Fruit fly (Drosophila melanogaster) whole organism, embryonic: ENCODE data around the gene Pex11c.

Source experiments
- B-H2 ChIP-seq: fragments of 200-800 bp; sonication (Bioruptor generic); optimal IDR thresholded peaks from 2 replicates; lab custom pipeline; 2018; ENCODE audit warnings: missing biosample characterization, mild to moderate bottlenecking, missing genetic modification characterization
- BEAF-32 ChIP-seq: fragments of 200-800 bp; sonication (Bioruptor generic); optimal IDR thresholded peaks from 3 replicates; lab custom pipeline; 2017; ENCODE audit warnings: missing biosample characterization, missing genetic modification characterization, mild to moderate bottlenecking, moderate library complexity, missing genetic modification reagents
- Bdp1 ChIP-seq: fragments of 200-800 bp; sonication (Bioruptor generic); optimal IDR thresholded peaks from 3 replicates; lab custom pipeline; 2016; ENCODE audit warnings: missing biosample characterization, missing genetic modification characterization
- Bgb ChIP-seq: fragments of 200-800 bp; sonication (Bioruptor generic); IDR thresholded peaks from 2 replicates; pipeline ENCODE4 v1.3.6; 2022; ENCODE audit warnings: missing biosample characterization, missing genetic modification characterization; ENCODE audit not compliant: partially characterized antibody
- CG10267 ChIP-seq: fragments of 200-800 bp; sonication (Bioruptor generic); optimal IDR thresholded peaks from 2 replicates; lab custom pipeline; 2018; ENCODE audit warnings: missing biosample characterization, mild to moderate bottlenecking, missing genetic modification characterization, moderate library complexity
- CG10274 ChIP-seq: fragments of 200-800 bp; sonication (Bioruptor generic); optimal IDR thresholded peaks from 3 replicates; lab custom pipeline; 2017; ENCODE audit warnings: missing biosample characterization, mild to moderate bottlenecking, missing genetic modification characterization
- CG10565 ChIP-seq: fragments of 200-800 bp; sonication (Bioruptor generic); optimal IDR thresholded peaks from 3 replicates; lab custom pipeline; 2016; ENCODE audit warnings: missing biosample characterization, mild to moderate bottlenecking, missing genetic modification characterization
- CG10979 ChIP-seq: fragments of 200-800 bp; sonication (Bioruptor generic); optimal IDR thresholded peaks from 2 replicates; lab custom pipeline; 2018; ENCODE audit warnings: missing biosample characterization, mild to moderate bottlenecking, missing genetic modification characterization, moderate library complexity
- CG12769 ChIP-seq: fragments of 200-800 bp; sonication (Bioruptor generic); optimal IDR thresholded peaks from 2 replicates; lab custom pipeline; 2019; ENCODE audit warnings: missing biosample characterization, mild to moderate bottlenecking, missing genetic modification characterization, moderate library complexity
- CG13296 ChIP-seq: fragments of 200-800 bp; sonication (Bioruptor generic); optimal IDR thresholded peaks from 3 replicates; lab custom pipeline; 2018; ENCODE audit warnings: missing biosample characterization, mild to moderate bottlenecking, missing genetic modification characterization
- CG14965 ChIP-seq: fragments of 200-800 bp; sonication (Bioruptor generic); optimal IDR thresholded peaks from 2 replicates; lab custom pipeline; 2016; ENCODE audit warnings: missing biosample characterization, missing genetic modification characterization, borderline replicate concordance
- CG15269 ChIP-seq: fragments of 200-800 bp; sonication (Bioruptor generic); optimal IDR thresholded peaks from 2 replicates; lab custom pipeline; 2018; ENCODE audit warnings: missing biosample characterization, mild to moderate bottlenecking, missing genetic modification characterization, moderate library complexity
- CG15514 ChIP-seq: fragments of 200-800 bp; sonication (Bioruptor generic); optimal IDR thresholded peaks from 3 replicates; lab custom pipeline; 2017; ENCODE audit warnings: missing biosample characterization, missing genetic modification characterization, mild to moderate bottlenecking, moderate library complexity, missing genetic modification reagents
- CG15601 ChIP-seq: fragments of 200-800 bp; sonication (Bioruptor generic); optimal IDR thresholded peaks from 3 replicates; lab custom pipeline; 2019; ENCODE audit warnings: missing biosample characterization, mild to moderate bottlenecking, missing genetic modification characterization, moderate library complexity
- CG18011 ChIP-seq: fragments of 200-800 bp; sonication (Bioruptor generic); optimal IDR thresholded peaks from 2 replicates; lab custom pipeline; 2017; ENCODE audit warnings: missing biosample characterization, missing genetic modification characterization, mild to moderate bottlenecking, moderate library complexity, missing genotype
- CG3847 ChIP-seq: fragments of 200-800 bp; sonication (Bioruptor generic); IDR thresholded peaks from 2 replicates; pipeline ENCODE4 v1.3.6; 2022; ENCODE audit warnings: missing biosample characterization, missing genetic modification characterization
- CG42726 ChIP-seq: fragments of 200-800 bp; sonication (Bioruptor generic); IDR thresholded peaks from 2 replicates; pipeline ENCODE4 v1.3.6; 2022; ENCODE audit warnings: missing biosample characterization, missing genetic modification characterization; ENCODE audit not compliant: partially characterized antibody
- CG43689 ChIP-seq: fragments of 200-800 bp; sonication (Bioruptor generic); IDR thresholded peaks from 2 replicates; pipeline ENCODE4 v1.3.6; 2022; ENCODE audit warnings: missing biosample characterization, missing genetic modification characterization
- CG6683 ChIP-seq: fragments of 200-800 bp; sonication (Bioruptor generic); optimal IDR thresholded peaks from 2 replicates; lab custom pipeline; 2017; ENCODE audit warnings: missing biosample characterization, mild to moderate bottlenecking, missing genetic modification characterization, missing genetic modification reagents
- CG7745 ChIP-seq: fragments of 200-800 bp; sonication (Bioruptor generic); optimal IDR thresholded peaks from 2 replicates; lab custom pipeline; 2018; ENCODE audit warnings: missing biosample characterization, mild to moderate bottlenecking, missing genetic modification characterization, moderate library complexity
- Camta ChIP-seq: fragments of 200-800 bp; sonication (Bioruptor generic); optimal IDR thresholded peaks from 2 replicates; lab custom pipeline; 2016; ENCODE audit warnings: missing biosample characterization, missing genetic modification characterization
- Dip3 ChIP-seq: fragments of 200-800 bp; sonication (Bioruptor generic); optimal IDR thresholded peaks from 3 replicates; lab custom pipeline; 2016; ENCODE audit warnings: missing biosample characterization, missing genetic modification characterization
- Lhr ChIP-seq: fragments of 200-800 bp; sonication (Bioruptor generic); optimal IDR thresholded peaks from 3 replicates; lab custom pipeline; 2017; ENCODE audit warnings: mild to moderate bottlenecking, missing biosample characterization, missing genetic modification reagents, missing genetic modification characterization
- MTF-1 ChIP-seq: fragments of 200-800 bp; sonication (Bioruptor generic); optimal IDR thresholded peaks from 2 replicates; lab custom pipeline; 2018; ENCODE audit warnings: missing biosample characterization, mild to moderate bottlenecking, missing genetic modification characterization, borderline replicate concordance
- Sox100B ChIP-seq: fragments of 200-800 bp; sonication (Bioruptor generic); optimal IDR thresholded peaks from 3 replicates; lab custom pipeline; 2018; ENCODE audit warnings: missing biosample characterization, mild to moderate bottlenecking, missing genetic modification characterization
- Trl ChIP-seq, 3 experiments: fragments of >200 bp in 2 of 3; fragments of 200-800 bp in 1 of 3; sonication (Bioruptor generic) in 1 of 3; optimal IDR thresholded peaks; 2 replicates in 1 of 3; 3 replicates in 2 of 3; lab custom pipeline; 2016 to 2017; ENCODE audit warnings: missing biosample characterization in 1 of 3, missing genetic modification characterization in 1 of 3
- ab ChIP-seq: fragments of 200-800 bp; sonication (Bioruptor generic); optimal IDR thresholded peaks from 2 replicates; lab custom pipeline; 2016; ENCODE audit warnings: missing biosample characterization, missing genetic modification characterization
- cato ChIP-seq: fragments of 200-800 bp; sonication (Bioruptor generic); optimal IDR thresholded peaks from 2 replicates; lab custom pipeline; 2016; ENCODE audit warnings: missing biosample characterization, missing genetic modification characterization, borderline replicate concordance
- chn ChIP-seq: fragments of 200-800 bp; sonication (Bioruptor generic); optimal IDR thresholded peaks from 2 replicates; lab custom pipeline; 2016; ENCODE audit warnings: missing biosample characterization, missing genetic modification characterization
- dati ChIP-seq: fragments of 200-800 bp; sonication (Bioruptor generic); IDR thresholded peaks from 2 replicates; pipeline ENCODE4 v1.3.6; 2022; ENCODE audit warnings: missing biosample characterization, missing genetic modification characterization
- disco-r ChIP-seq: fragments of 200-800 bp; sonication (Bioruptor generic); optimal IDR thresholded peaks from 2 replicates; lab custom pipeline; 2016; ENCODE audit warnings: missing biosample characterization, missing genetic modification characterization
- exex ChIP-seq: fragments of 200-800 bp; sonication (Bioruptor generic); optimal IDR thresholded peaks from 4 replicates; lab custom pipeline; 2018; ENCODE audit warnings: missing biosample characterization, mild to moderate bottlenecking, missing genetic modification characterization, moderate library complexity
- fd102C ChIP-seq: fragments of 200-800 bp; sonication (Bioruptor generic); optimal IDR thresholded peaks from 2 replicates; lab custom pipeline; 2018; ENCODE audit warnings: missing biosample characterization, mild to moderate bottlenecking, missing genetic modification characterization, moderate library complexity
- fd96Cb ChIP-seq: fragments of 200-800 bp; sonication (Bioruptor generic); optimal IDR thresholded peaks from 2 replicates; lab custom pipeline; 2018; ENCODE audit warnings: missing biosample characterization, mild to moderate bottlenecking, missing genetic modification characterization, moderate library complexity
- fru ChIP-seq: fragments of >200 bp; optimal IDR thresholded peaks from 2 replicates; lab custom pipeline; 2017
- gro ChIP-seq: fragments of 200-800 bp; sonication (Bioruptor generic); optimal IDR thresholded peaks from 2 replicates; lab custom pipeline; 2016; ENCODE audit warnings: missing biosample characterization, missing genetic modification characterization
- mirr ChIP-seq: fragments of 200-800 bp; sonication (Bioruptor generic); optimal IDR thresholded peaks from 3 replicates; lab custom pipeline; 2018; ENCODE audit warnings: missing biosample characterization, mild to moderate bottlenecking, missing genetic modification characterization
- nmo ChIP-seq: fragments of 200-800 bp; sonication (Bioruptor generic); optimal IDR thresholded peaks from 2 replicates; lab custom pipeline; 2018; ENCODE audit warnings: missing biosample characterization, mild to moderate bottlenecking, missing genetic modification characterization, moderate library complexity
- odd ChIP-seq: fragments of 200-800 bp; sonication (Bioruptor generic); optimal IDR thresholded peaks from 2 replicates; lab custom pipeline; 2017; ENCODE audit warnings: missing biosample characterization, mild to moderate bottlenecking, missing genetic modification characterization
- row ChIP-seq: fragments of 200-800 bp; sonication (Bioruptor generic); IDR thresholded peaks from 3 replicates; pipeline ENCODE4 v1.3.6; 2022; ENCODE audit warnings: missing biosample characterization, missing genetic modification characterization
- sna ChIP-seq: fragments of 200-800 bp; sonication (Bioruptor generic); IDR thresholded peaks from 2 replicates; pipeline ENCODE4 v1.3.6; 2022; ENCODE audit warnings: missing biosample characterization, missing genetic modification characterization; ENCODE audit not compliant: partially characterized antibody
- sqz ChIP-seq: fragments of 200-800 bp; sonication (Bioruptor generic); optimal IDR thresholded peaks from 3 replicates; lab custom pipeline; 2018; ENCODE audit warnings: missing biosample characterization, mild to moderate bottlenecking, missing genetic modification characterization
- twi ChIP-seq: fragments of 200-800 bp; optimal IDR thresholded peaks from 2 replicates; lab custom pipeline; 2019; ENCODE audit warnings: missing biosample characterization, mild to moderate bottlenecking, missing genetic modification characterization, moderate library complexity
- unpg ChIP-seq: fragments of 200-800 bp; sonication (Bioruptor generic); optimal IDR thresholded peaks from 3 replicates; lab custom pipeline; 2018; ENCODE audit warnings: missing biosample characterization, mild to moderate bottlenecking, missing genetic modification characterization, moderate library complexity
- vnd ChIP-seq: fragments of 200-800 bp; sonication (Bioruptor generic); IDR thresholded peaks from 3 replicates; pipeline ENCODE4 v1.3.6; 2022; ENCODE audit warnings: missing biosample characterization, missing genetic modification characterization; ENCODE audit not compliant: partially characterized antibody
- z ChIP-seq: fragments of 200-800 bp; sonication (Bioruptor generic); IDR thresholded peaks from 3 replicates; pipeline ENCODE4 v1.3.6; 2022; ENCODE audit warnings: missing biosample characterization, missing genetic modification characterization
- zen2 ChIP-seq: fragments of 200-800 bp; sonication (Bioruptor generic); IDR thresholded peaks from 3 replicates; pipeline ENCODE4 v1.3.6; 2022; ENCODE audit warnings: missing biosample characterization, missing genetic modification characterization; ENCODE audit not compliant: partially characterized antibody

Gene Pex11c

dm6 chr3R:23214603-23215433 lies 43.3 kb upstream of the Pex11c start (continued):
- TF ChIP-seq disco-r (no peak), z (GFP tag; lab: Robert Waterston, UW) (no peak), CG43689 (GFP tag; lab: Robert Waterston, UW) (no peak), CG14965 (GFP tag; lab: Kevin White, UChicago) (no peak), MTF-1 (GFP tag; lab: Kevin White, UChicago) (no peak), Sox100B (GFP tag; lab: Kevin White, UChicago) (no peak), CG13296 (GFP tag; lab: Kevin White, UChicago) (no peak), cato (no peak), nmo (GFP tag; lab: Kevin White, UChicago) (peak; percentile 9), B-H2 (peak; percentile 22), sna (GFP tag; lab: Robert Waterston, UW) (peak; percentile 35; the same call in 1 of the 2 replicates), CG15601 (tag; lab: Kevin White, UChicago) (peak; percentile 61), unpg (GFP tag; lab: Kevin White, UChicago) (no peak), ab (GFP tag; lab: Kevin White, UChicago) (no peak), vnd (GFP tag; lab: Robert Waterston, UW) (no peak), CG3847 (GFP tag; lab: Robert Waterston, UW) (no peak), CG7745 (peak; percentile 94), CG10267 (tag; lab: Kevin White, UChicago) (peak; percentile 53), CG10274 (GFP tag; lab: Kevin White, UChicago) (no peak), CG6683 (GFP tag; lab: Kevin White, UChicago) (no peak), row (GFP tag; lab: Robert Waterston, UW) (peak; percentile 9; the same call in 1 of the 3 replicates), fd96Cb (no peak), CG15514 (GFP tag; lab: Kevin White, UChicago) (peak; percentile 64), Camta (GFP tag; lab: Kevin White, UChicago) (no peak), fd102C (GFP tag; lab: Kevin White, UChicago) (no peak), chn (GFP tag; lab: Kevin White, UChicago) (no peak), sqz (GFP tag; lab: Kevin White, UChicago) (peak; percentile 95), Bdp1 (GFP tag; lab: Kevin White, UChicago) (no peak), BEAF-32 (peak; percentile 35), Bgb (peak; percentile 48; the same call in 1 of the 2 replicates), Dip3 (GFP tag; lab: Kevin White, UChicago) (no peak), CG10565 (GFP tag; lab: Kevin White, UChicago) (no peak), twi (tag; lab: Kevin White, UChicago) (no peak), CG12769 (peak; percentile 23), CG10979 (no peak), CG15269 (tag; lab: Kevin White, UChicago) (no peak), gro (peak; percentile 51), Trl (optimal IDR thresholded peaks at IDR 0.05; lab: Kevin White, UChicago) (peak; percentile 14 to 24), Trl (GFP tag; optimal IDR thresholded peaks at IDR 0.05; lab: Kevin White, UChicago) (no peak), dati (no peak), CG18011 (peak; percentile 50), CG42726 (GFP tag; lab: Robert Waterston, UW) (peak; percentile 45; the same call in 1 of the 2 replicates), Lhr (GFP tag; lab: Kevin White, UChicago) (peak; percentile 74), mirr (GFP tag; lab: Kevin White, UChicago) (peak; percentile 85), fru (lab: Kevin White, UChicago) (no peak), exex (tag; lab: Kevin White, UChicago) (peak; percentile 98), zen2 (peak; percentile 11; the same call in 1 of the 3 replicates), odd (no peak)
